Fruit fly (Drosophila melanogaster): ENCODE measurements around the gene Ndfip.

dm6 chr3L:17615286-17615685 lies 38.8 kb downstream of the Ndfip start:
- TF ChIP-seq fd85E (GFP tag; optimal IDR thresholded peaks at IDR 0.05) (no peak), CG11762 (GFP tag; optimal IDR thresholded peaks at IDR 0.05; ENCODE audit: insufficient read depth) (no peak), CG32006 (GFP tag; optimal IDR thresholded peaks at IDR 0.05) (no peak), Sox102F (GFP tag; optimal IDR thresholded peaks at IDR 0.05) (no peak), OdsH (GFP tag; optimal IDR thresholded peaks at IDR 0.05) (no peak), Ets21C (GFP tag; optimal IDR thresholded peaks at IDR 0.05) (no peak), CG11294 (GFP tag; IDR thresholded peaks at IDR 0.05) (no peak)
